Fruit fly (Drosophila melanogaster) whole organism, embryonic: ENCODE data around the gene CG45002.

Source experiments
- Deaf1 ChIP-seq: fragments of 200-800 bp; optimal IDR thresholded peaks from 3 replicates; lab custom pipeline; 2019; ENCODE audit warnings: missing biosample characterization, mild to moderate bottlenecking, missing genetic modification characterization, moderate library complexity
- Dfd ChIP-seq, 2 experiments: fragments of >200 bp; optimal IDR thresholded peaks; 2 replicates each; lab custom pipeline; 2017; ENCODE audit warnings: missing biosample characterization in 2 of 2, missing genetic modification characterization in 2 of 2
- odd ChIP-seq: fragments of 200-800 bp; sonication (Bioruptor generic); optimal IDR thresholded peaks from 2 replicates; lab custom pipeline; 2017; ENCODE audit warnings: missing biosample characterization, mild to moderate bottlenecking, missing genetic modification characterization
- seq ChIP-seq: fragments of 200-800 bp; sonication (Bioruptor generic); IDR thresholded peaks from 2 replicates; pipeline ENCODE4 v1.3.6; 2022; ENCODE audit warnings: missing biosample characterization, missing genetic modification characterization

- no peak for TF ChIP-seq odd (GFP tag; lab: Kevin White, UChicago)
- TF ChIP-seq seq = no peak
- TF ChIP-seq Dfd (GFP tag; optimal IDR thresholded peaks at IDR 0.05; lab: Kevin White, UChicago) = no peak
- no peak for TF ChIP-seq Deaf1 (tag; lab: Kevin White, UChicago)
These were observed 46.8 kb upstream of the CG45002 start for dm6 chrX:17113324-17113723.
